Worm (Caenorhabditis elegans): ENCODE data around the gene Y97E10AR.6.

Gene Y97E10AR.6

DNA sequence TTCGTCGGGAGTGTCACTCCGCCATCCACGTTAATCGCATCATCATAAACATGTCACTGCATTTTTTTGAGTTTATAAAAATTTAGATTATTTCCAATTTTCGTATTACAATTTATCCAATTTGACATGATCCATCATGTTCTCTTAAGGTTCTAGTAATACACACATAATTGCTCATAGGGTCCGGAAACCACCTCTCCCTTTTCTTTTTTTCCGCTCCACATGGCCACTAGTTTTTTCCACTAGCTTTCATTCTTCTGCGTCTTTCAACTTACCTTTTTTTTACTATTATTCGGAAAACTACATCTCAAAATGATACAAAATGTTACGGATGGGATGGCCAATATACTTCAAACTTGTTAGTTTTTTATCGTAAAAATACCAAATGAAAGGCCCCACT lies 27.9 kb downstream of the Y97E10AR.6 start, which contains the start of gene Y97E10AL.1:
Gene Y97E10AL.1, plus strand, starts transcription at position 301 of the 400 bp plus-strand sequence.
- TF ChIP-seq lsl-1 (GFP tag; optimal IDR thresholded peaks at IDR 0.05): no peak
- no peak for TF ChIP-seq atf-7 (tag; optimal IDR thresholded peaks at IDR 0.05)
- TF ChIP-seq hlh-26 (GFP tag; conservative IDR thresholded peaks at IDR 0.05): no peak
- TF ChIP-seq efl-1 (GFP tag; optimal IDR thresholded peaks at IDR 0.05): no peak
- no peak for TF ChIP-seq mel-28 (tag; optimal IDR thresholded peaks at IDR 0.05; ENCODE audit: borderline replicate concordance)
- no peak for TF ChIP-seq attf-5 (GFP tag; optimal IDR thresholded peaks at IDR 0.05)
- TF ChIP-seq chd-7 (tag; optimal IDR thresholded peaks at IDR 0.05): no peak
- no peak for TF ChIP-seq Y67H2A.10 (GFP tag; conservative IDR thresholded peaks at IDR 0.05)
- TF ChIP-seq lin-40 (tag; optimal IDR thresholded peaks at IDR 0.05): no peak
- no peak for TF ChIP-seq madf-10 (tag; optimal IDR thresholded peaks at IDR 0.05)
- no peak for TF ChIP-seq T07F8.4 (tag; optimal IDR thresholded peaks at IDR 0.05)
- no peak for TF ChIP-seq attf-3 (GFP tag; conservative IDR thresholded peaks at IDR 0.05)
- no peak for TF ChIP-seq F49E8.2 (tag; optimal IDR thresholded peaks at IDR 0.05; ENCODE audit: insufficient read depth)
- no peak for TF ChIP-seq T26A5.8 (tag; optimal IDR thresholded peaks at IDR 0.05)
- TF ChIP-seq F55B11.4 (tag; optimal IDR thresholded peaks at IDR 0.05; ENCODE audit: borderline replicate concordance, insufficient read depth): no peak
- TF ChIP-seq F23B12.7 (tag; optimal IDR thresholded peaks at IDR 0.05; ENCODE audit: insufficient read depth): no peak
- TF ChIP-seq lag-1 (GFP tag; IDR thresholded peaks at IDR 0.05): no peak
- TF ChIP-seq hmg-20 (GFP tag; IDR thresholded peaks at IDR 0.05): no peak
- TF ChIP-seq K11D2.4 (GFP tag; IDR thresholded peaks at IDR 0.05): no peak

DNA sequence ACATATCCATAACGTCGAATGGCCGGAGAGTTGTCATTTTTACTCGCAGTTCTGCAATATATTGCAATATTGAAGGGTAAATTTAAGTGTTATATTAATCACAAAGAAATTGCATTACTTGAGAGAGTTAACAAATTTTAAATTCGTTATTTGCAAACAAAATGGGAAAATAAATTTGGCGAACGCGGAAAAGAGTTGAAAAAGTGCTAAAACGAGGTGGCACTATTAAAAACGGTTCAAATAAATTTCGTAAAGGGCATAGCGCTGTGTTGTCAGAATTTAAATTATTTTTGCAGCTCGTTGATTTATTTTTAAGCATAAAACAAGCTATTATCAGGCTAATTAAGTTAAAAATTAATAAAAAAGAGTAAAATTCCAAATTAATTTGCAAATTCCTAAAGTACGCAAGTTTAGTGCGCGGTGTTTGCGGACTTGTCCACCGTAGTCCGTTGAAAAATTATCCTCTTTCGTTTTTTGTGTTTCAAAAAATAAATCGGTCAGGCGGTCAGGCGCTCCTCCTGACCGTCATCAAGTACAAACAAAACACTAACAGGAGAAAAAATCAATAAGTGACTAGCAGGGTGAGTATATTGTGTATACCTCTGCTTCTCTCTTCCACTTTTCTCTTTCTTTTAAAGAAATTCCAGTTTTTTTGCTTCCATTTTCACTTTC lies 30.2 kb downstream of the Y97E10AR.6 start, which contains the start of the genes natb-1 and abhd-12:
Gene natb-1, minus strand, starts transcription at position 51 of the 672 bp plus-strand sequence.
Gene abhd-12, plus strand, starts transcription at position 499 of the 672 bp plus-strand sequence.
- no peak for TF ChIP-seq snpc-4 (GFP tag; optimal IDR thresholded peaks at IDR 0.05)
- TF ChIP-seq snpc-4 (tag; optimal IDR thresholded peaks at IDR 0.05): peak in 2 of 4 experiments; percentile 18 to 19
- no peak for TF ChIP-seq snpc-3.4 (tag; optimal IDR thresholded peaks at IDR 0.05)
- TF ChIP-seq nhr-80 (tag; optimal IDR thresholded peaks at IDR 0.05): peak; percentile 22
- TF ChIP-seq F23B12.7 (tag; optimal IDR thresholded peaks at IDR 0.05; ENCODE audit: insufficient read depth): peak; percentile 10
- no peak for TF ChIP-seq somi-1 (GFP tag; optimal IDR thresholded peaks at IDR 0.05)
- TF ChIP-seq let-526 (GFP tag; IDR thresholded peaks at IDR 0.05): no peak
- peak; percentile 91 for TF ChIP-seq attf-5 (GFP tag; optimal IDR thresholded peaks at IDR 0.05)
- TF ChIP-seq tbp1 (GFP tag; optimal IDR thresholded peaks at IDR 0.05): no peak
- TF ChIP-seq lsl-1 (GFP tag; optimal IDR thresholded peaks at IDR 0.05): peak; percentile 57
- TF ChIP-seq lin-54 (GFP tag; optimal IDR thresholded peaks at IDR 0.05): peak; percentile 1
- peak; percentile 3 for TF ChIP-seq ztf-18 (tag; optimal IDR thresholded peaks at IDR 0.05)
- no peak for TF ChIP-seq cebp-1 (GFP tag; IDR thresholded peaks at IDR 0.05)
- peak; percentile 46 for TF ChIP-seq cebp-1 (tag; optimal IDR thresholded peaks at IDR 0.05)

DNA sequence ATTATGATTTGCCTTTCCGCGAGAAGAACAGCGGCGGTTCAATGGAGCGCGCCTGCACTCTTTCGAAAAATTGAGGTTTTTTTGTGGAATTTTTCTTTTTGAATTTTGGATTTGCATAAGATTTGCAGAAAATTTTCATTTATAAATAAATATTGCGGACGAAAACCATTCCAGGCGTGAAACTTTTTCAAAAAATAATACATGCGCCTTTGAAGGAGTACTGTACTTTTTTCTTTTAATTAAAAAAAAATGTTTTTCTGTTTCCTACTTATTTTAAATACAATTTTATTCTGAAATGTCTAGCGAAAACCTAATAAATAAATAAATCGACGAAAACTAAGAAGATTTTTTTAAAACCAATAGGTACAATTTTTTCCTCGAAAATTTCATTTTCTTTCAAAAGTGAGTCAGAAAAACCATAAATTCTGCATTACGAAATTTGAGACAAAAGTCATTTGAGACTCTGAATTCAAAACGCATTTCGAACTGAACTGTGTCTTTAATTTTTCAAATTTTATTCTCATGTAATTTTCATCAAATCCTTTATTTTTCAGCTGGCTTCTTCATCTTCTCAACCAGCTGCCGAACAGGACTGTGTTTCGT lies 32.7 kb downstream of the Y97E10AR.6 start, which contains the start of gene F26D11.1:
Gene F26D11.1, plus strand, starts transcription at position 553 of the 603 bp plus-strand sequence.
- TF ChIP-seq ceh-100 (GFP tag; IDR thresholded peaks at IDR 0.05): no peak
- TF ChIP-seq sea-2 (GFP tag; IDR thresholded peaks at IDR 0.05): no peak
- TF ChIP-seq mcd-1 (GFP tag; IDR thresholded peaks at IDR 0.05): no peak
- no peak for TF ChIP-seq dpl-1 (GFP tag; optimal IDR thresholded peaks at IDR 0.05)
- TF ChIP-seq madf-8 (GFP tag; conservative IDR thresholded peaks at IDR 0.05): peak; percentile 87
- TF ChIP-seq K12H6.12 (tag; optimal IDR thresholded peaks at IDR 0.05): no peak
- no peak for TF ChIP-seq zfh-2 (GFP tag; conservative IDR thresholded peaks at IDR 0.05)
- no peak for TF ChIP-seq lir-1 (GFP tag; conservative IDR thresholded peaks at IDR 0.05)
- TF ChIP-seq madf-6 (GFP tag; IDR thresholded peaks at IDR 0.05): peak; percentile 82
- TF ChIP-seq dox-1 (GFP tag; IDR thresholded peaks at IDR 0.05): no peak
- TF ChIP-seq B0019.2 (GFP tag; conservative IDR thresholded peaks at IDR 0.05): no peak
- TF ChIP-seq egl-18 (GFP tag; IDR thresholded peaks at IDR 0.05): no peak
- no peak for TF ChIP-seq let-607 (tag; optimal IDR thresholded peaks at IDR 0.05)
- TF ChIP-seq let-526 (GFP tag; IDR thresholded peaks at IDR 0.05): no peak
- peak; percentile 77 for TF ChIP-seq xnd-1 (tag; optimal IDR thresholded peaks at IDR 0.05)
- TF ChIP-seq cebp-2 (GFP tag; IDR thresholded peaks at IDR 0.05): no peak

All from whole organism, young adult.